Worm (Caenorhabditis elegans): ENCODE measurements around the gene F49C12.2.

DNA sequence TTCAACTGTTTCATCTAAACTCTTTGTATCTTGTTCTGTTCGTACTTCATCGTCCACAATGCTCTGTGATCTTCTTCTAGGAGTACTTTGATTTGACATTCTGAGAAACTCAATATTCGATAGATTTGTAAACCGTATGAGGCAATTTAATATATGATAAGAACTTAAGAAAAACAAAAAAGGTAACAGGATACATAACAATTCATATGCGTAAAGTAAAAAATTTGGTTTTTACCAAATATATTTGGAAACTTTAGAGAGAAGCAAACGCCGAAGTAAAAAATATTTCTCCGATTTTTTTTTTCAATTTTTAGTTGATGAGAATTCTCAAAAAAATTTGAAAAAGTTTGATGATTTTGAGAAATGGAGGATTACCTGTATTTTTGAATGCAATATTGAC is 32.6 kb downstream of the F49C12.2 start, which contains the start of gene Y11D7A.19:
- TF ChIP-seq tab-1 (GFP tag; IDR thresholded peaks at IDR 0.05) (no peak), flt-1 (GFP tag; IDR thresholded peaks at IDR 0.05) (no peak), ref-1 (GFP tag; conservative IDR thresholded peaks at IDR 0.05) (no peak), ztf-23 (GFP tag; IDR thresholded peaks at IDR 0.05) (no peak), T22C8.4 (GFP tag; IDR thresholded peaks at IDR 0.05) (no peak), cog-1 (tag; optimal IDR thresholded peaks at IDR 0.05) (no peak), klf-2 (GFP tag; conservative IDR thresholded peaks at IDR 0.05) (no peak), med-1 (GFP tag; optimal IDR thresholded peaks at IDR 0.05; ENCODE audit: insufficient read depth) (no peak)

All from whole organism, midembryonic.